Worm (Caenorhabditis elegans) whole organism, L2 larva: ENCODE data around the gene str-28.
"Not testable (repeated sequence)": the region's sequence is repeated elsewhere in the genome, so short reads cannot be mapped to it uniquely, and the experiment has no call there.

Experiments used
- C34F6.9 ChIP-seq: fragments of 150-350 bp; optimal IDR thresholded peaks from 2 replicates; lab custom pipeline; 2014; ENCODE audit warnings: missing biosample characterization, missing genetic modification characterization
- F13H6.1 ChIP-seq: sonication (generic microtip); optimal IDR thresholded peaks from 2 replicates; lab custom pipeline; 2016; ENCODE audit warnings: missing genetic modification characterization, missing compliant biosample characterization
- R02D3.7 ChIP-seq: fragments of 150-350 bp; optimal IDR thresholded peaks from 2 replicates; lab custom pipeline; 2014; ENCODE audit warnings: missing biosample characterization, missing genetic modification characterization
- Y55F3AM.14 ChIP-seq: fragments of 200-800 bp; sonication (Bioruptor generic); optimal IDR thresholded peaks from 2 replicates; lab custom pipeline; 2018; ENCODE audit warnings: mild to moderate bottlenecking, missing genetic modification characterization, missing compliant biosample characterization
- ZK546.5 ChIP-seq: sonication (generic microtip); optimal IDR thresholded peaks from 2 replicates; lab custom pipeline; 2017; ENCODE audit warnings: missing biosample characterization, missing genetic modification characterization
- alr-1 ChIP-seq: fragments of 150-350 bp; optimal IDR thresholded peaks from 2 replicates; lab custom pipeline; 2014; ENCODE audit warnings: missing biosample characterization, missing genetic modification characterization
- blmp-1 ChIP-seq: sonication (generic microtip); optimal IDR thresholded peaks from 2 replicates; lab custom pipeline; 2017; ENCODE audit warnings: missing genetic modification characterization, mild to moderate bottlenecking, missing compliant biosample characterization, antibody characterized with exemption, moderate library complexity; ENCODE audit not compliant: insufficient read depth
- ceh-82 ChIP-seq: fragments of 150-350 bp; optimal IDR thresholded peaks from 2 replicates; lab custom pipeline; 2014; ENCODE audit warnings: missing biosample characterization, missing genetic modification characterization
- crh-2 ChIP-seq: sonication (generic microtip); optimal IDR thresholded peaks from 2 replicates; lab custom pipeline; 2017; ENCODE audit warnings: missing biosample characterization, missing genetic modification characterization
- dmd-4 ChIP-seq: sonication (generic microtip); optimal IDR thresholded peaks from 2 replicates; lab custom pipeline; 2017; ENCODE audit warnings: missing biosample characterization, missing genetic modification characterization
- egl-27 ChIP-seq: sonication (generic microtip); optimal IDR thresholded peaks from 3 replicates; lab custom pipeline; 2017; ENCODE audit warnings: missing biosample characterization, missing genetic modification reagents, missing genetic modification characterization
- elt-3 ChIP-seq: sonication (generic microtip); optimal IDR thresholded peaks from 2 replicates; lab custom pipeline; 2017; ENCODE audit warnings: missing biosample characterization, missing genetic modification characterization
- fos-1 ChIP-seq: fragments of 150-350 bp; optimal IDR thresholded peaks from 2 replicates; lab custom pipeline; 2014; ENCODE audit warnings: missing biosample characterization, missing genetic modification characterization
- lin-39 ChIP-seq: fragments of 150-350 bp; optimal IDR thresholded peaks from 2 replicates; lab custom pipeline; 2014; ENCODE audit warnings: missing biosample characterization, missing genetic modification reagents, missing genetic modification characterization
- lsy-2 ChIP-seq, 2 experiments: fragments of 150-350 bp in 1 of 2; sonication (generic microtip) in 1 of 2; optimal IDR thresholded peaks; 2 replicates each; lab custom pipeline; 2014 to 2017; ENCODE audit warnings: missing biosample characterization in 2 of 2, missing genetic modification characterization in 2 of 2
- mbf-1 ChIP-seq: sonication (generic microtip); optimal IDR thresholded peaks from 2 replicates; lab custom pipeline; 2017; ENCODE audit warnings: missing biosample characterization, missing genetic modification characterization
- mdl-1 ChIP-seq, 2 experiments: fragments of 150-350 bp in 1 of 2; sonication (generic microtip) in 1 of 2; optimal IDR thresholded peaks; 2 replicates each; lab custom pipeline; 2017; ENCODE audit warnings: missing biosample characterization in 2 of 2, missing genetic modification characterization in 2 of 2
- nhr-10 ChIP-seq: sonication (generic microtip); optimal IDR thresholded peaks from 2 replicates; lab custom pipeline; 2017; ENCODE audit warnings: missing biosample characterization, missing genetic modification characterization
- nhr-11 ChIP-seq: fragments of 150-350 bp; optimal IDR thresholded peaks from 2 replicates; lab custom pipeline; 2014; ENCODE audit warnings: missing biosample characterization, missing genetic modification characterization
- nhr-12 ChIP-seq: fragments of 150-350 bp; optimal IDR thresholded peaks from 2 replicates; lab custom pipeline; 2014; ENCODE audit warnings: missing biosample characterization, missing genetic modification characterization
- nhr-21 ChIP-seq: fragments of 150-350 bp; optimal IDR thresholded peaks from 2 replicates; lab custom pipeline; 2014; ENCODE audit warnings: missing biosample characterization, missing genetic modification characterization
- nhr-23 ChIP-seq: fragments of 150-350 bp; optimal IDR thresholded peaks from 2 replicates; lab custom pipeline; 2014; ENCODE audit warnings: missing biosample characterization, missing genetic modification reagents, missing genetic modification characterization
- nhr-237 ChIP-seq: fragments of 150-350 bp; optimal IDR thresholded peaks from 2 replicates; lab custom pipeline; 2014; ENCODE audit warnings: missing biosample characterization, missing genetic modification characterization
- nhr-6 ChIP-seq: fragments of 150-350 bp; optimal IDR thresholded peaks from 2 replicates; lab custom pipeline; 2014; ENCODE audit warnings: missing biosample characterization, missing genetic modification characterization
- nhr-77 ChIP-seq: fragments of 150-350 bp; optimal IDR thresholded peaks from 2 replicates; lab custom pipeline; 2014; ENCODE audit warnings: missing biosample characterization, missing genetic modification characterization
- peb-1 ChIP-seq: fragments of 150-350 bp; optimal IDR thresholded peaks from 2 replicates; lab custom pipeline; 2014; ENCODE audit warnings: missing biosample characterization, missing genetic modification characterization
- sma-3 ChIP-seq: sonication (generic microtip); optimal IDR thresholded peaks from 2 replicates; lab custom pipeline; 2016; ENCODE audit warnings: missing genetic modification reagents, missing genetic modification characterization, missing compliant biosample characterization
- sma-9 ChIP-seq, 2 experiments: fragments of 150-350 bp in 1 of 2; sonication (generic microtip) in 1 of 2; optimal IDR thresholded peaks; 2 replicates each; lab custom pipeline; 2014 to 2016; ENCODE audit warnings: missing genetic modification characterization in 2 of 2, mild to moderate bottlenecking in 1 of 2, missing biosample characterization in 1 of 2, missing compliant biosample characterization in 1 of 2, missing genetic modification reagents in 1 of 2, moderate library complexity in 1 of 2
- unc-55 ChIP-seq: fragments of 150-350 bp; sonication (generic microtip); optimal IDR thresholded peaks from 3 replicates; lab custom pipeline; 2014; ENCODE audit warnings: missing biosample characterization, missing genetic modification reagents, missing genetic modification characterization
- unc-62 ChIP-seq: fragments of 150-350 bp; optimal IDR thresholded peaks from 2 replicates; lab custom pipeline; 2014; ENCODE audit warnings: missing biosample characterization, missing genetic modification reagents, missing genetic modification characterization
- zag-1 ChIP-seq: fragments of 150-350 bp; optimal IDR thresholded peaks from 2 replicates; lab custom pipeline; 2014; ENCODE audit warnings: missing biosample characterization, missing genetic modification characterization
- ztf-1 ChIP-seq: fragments of 200-800 bp; sonication (Bioruptor generic); conservative IDR thresholded peaks from 2 replicates; pipeline ENCODE4 v1.3.6; 2022; ENCODE audit warnings: missing genetic modification characterization, missing compliant biosample characterization
- ztf-11 ChIP-seq: sonication (generic microtip); optimal IDR thresholded peaks from 2 replicates; lab custom pipeline; 2017; ENCODE audit warnings: missing biosample characterization, missing genetic modification characterization
- ztf-4 ChIP-seq: fragments of 150-350 bp; optimal IDR thresholded peaks from 2 replicates; lab custom pipeline; 2014; ENCODE audit warnings: missing biosample characterization, missing genetic modification characterization

Gene str-28

ce11 chrV:7514939-7515338 lies 42.2 kb upstream of the str-28 start, which contains the start of gene srb-18:
srb-18 (plus strand) TSS chrV:7515239.
- TF ChIP-seq nhr-77 (tag; lab: Kevin White, UChicago): no peak
- no peak for TF ChIP-seq unc-62 (GFP tag; lab: Kevin White, UChicago)
- no peak for TF ChIP-seq mbf-1
- TF ChIP-seq nhr-12 (tag; lab: Kevin White, UChicago): no peak
- TF ChIP-seq ztf-1: no peak

DNA sequence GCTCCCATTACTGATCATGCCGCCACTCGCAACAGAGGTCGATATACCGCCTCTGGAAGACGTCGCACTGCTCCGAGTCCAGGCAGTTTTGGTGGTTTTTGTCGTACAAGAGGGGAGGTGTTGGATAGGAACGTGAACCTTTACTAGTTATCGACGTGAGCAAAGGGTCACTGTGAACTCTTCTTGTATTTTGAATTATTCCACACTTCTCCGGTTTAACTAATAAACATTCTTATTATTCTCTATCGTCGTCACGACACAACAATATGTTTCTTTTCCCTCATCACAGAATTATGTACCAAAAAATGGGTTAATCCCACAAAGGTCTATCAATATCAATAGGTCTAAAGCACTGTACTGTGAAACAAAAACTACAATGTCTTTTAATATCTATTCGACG lies 38.8 kb upstream of the str-28 start, which contains the start of gene nhr-171:
nhr-171 (plus strand) TSS at position 301 of the 400 bp plus-strand sequence.
- TF ChIP-seq ztf-4, nhr-237, ZK546.5: not testable (repeated sequence)
- TF ChIP-seq, all 48 proteins: peak for 0; not testable (repeated sequence) for 48

ce11 chrV:7508566-7509044 lies 35.9 kb upstream of the str-28 start, which contains the start of the genes str-31 and nhr-172:
str-31 (minus strand) TSS chrV:7508666.
nhr-172 (plus strand) TSS chrV:7508994.
- TF ChIP-seq sma-9 (GFP tag; optimal IDR thresholded peaks at IDR 0.05; lab: Kevin White, UChicago): peak; percentile 1
- no peak for TF ChIP-seq sma-9 (tag; optimal IDR thresholded peaks at IDR 0.05; lab: Kevin White, UChicago)
- TF ChIP-seq ztf-4: no peak
- TF ChIP-seq, all 48 proteins: peak for 1

DNA sequence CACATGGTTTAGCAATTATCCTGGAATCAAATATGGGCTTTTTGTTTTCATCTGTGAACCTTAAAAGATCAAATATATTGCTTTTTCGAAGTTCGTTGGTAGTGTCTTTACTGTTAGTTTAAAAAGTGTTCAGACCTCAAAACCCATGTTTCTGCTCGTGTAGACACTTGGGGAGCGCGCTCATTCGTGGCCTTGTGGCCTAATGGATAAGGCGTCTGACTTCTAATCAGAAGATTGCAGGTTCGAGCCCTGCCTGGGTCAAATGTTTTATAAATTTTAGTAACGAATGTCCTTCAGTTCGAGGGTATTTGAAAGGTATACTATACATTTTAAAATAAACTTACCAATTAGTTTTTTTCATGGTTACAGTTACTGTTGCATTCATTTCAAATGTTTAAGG lies 33.5 kb upstream of the str-28 start:
- TF ChIP-seq fos-1 (no peak), egl-27 (tag; lab: Kevin White, UChicago) (no peak), sma-3 (no peak), ztf-11 (tag; lab: Kevin White, UChicago) (no peak), ztf-1 (no peak), nhr-12 (tag; lab: Kevin White, UChicago) (no peak), ztf-4 (no peak), mdl-1 (tag; optimal IDR thresholded peaks at IDR 0.05; lab: Kevin White, UChicago) (no peak), zag-1 (tag; lab: Kevin White, UChicago) (no peak), nhr-11 (no peak), unc-55 (GFP tag; lab: Kevin White, UChicago) (no peak), nhr-10 (tag; lab: Kevin White, UChicago) (no peak), nhr-77 (tag; lab: Kevin White, UChicago) (no peak), peb-1 (tag; lab: Kevin White, UChicago) (no peak), sma-9 (GFP tag; optimal IDR thresholded peaks at IDR 0.05; lab: Kevin White, UChicago) (peak; percentile 34), sma-9 (tag; optimal IDR thresholded peaks at IDR 0.05; lab: Kevin White, UChicago) (no peak), nhr-21 (tag; lab: Kevin White, UChicago) (peak; percentile 10), C34F6.9 (tag; lab: Kevin White, UChicago) (no peak)

ce11 chrV:7504271-7504670 lies 31.6 kb upstream of the str-28 start, which contains the start of gene srh-229:
srh-229 (minus strand) TSS chrV:7504371.
- no peak for TF ChIP-seq F13H6.1 (tag; lab: Kevin White, UChicago)
- TF ChIP-seq elt-3 (tag; lab: Kevin White, UChicago): no peak

DNA sequence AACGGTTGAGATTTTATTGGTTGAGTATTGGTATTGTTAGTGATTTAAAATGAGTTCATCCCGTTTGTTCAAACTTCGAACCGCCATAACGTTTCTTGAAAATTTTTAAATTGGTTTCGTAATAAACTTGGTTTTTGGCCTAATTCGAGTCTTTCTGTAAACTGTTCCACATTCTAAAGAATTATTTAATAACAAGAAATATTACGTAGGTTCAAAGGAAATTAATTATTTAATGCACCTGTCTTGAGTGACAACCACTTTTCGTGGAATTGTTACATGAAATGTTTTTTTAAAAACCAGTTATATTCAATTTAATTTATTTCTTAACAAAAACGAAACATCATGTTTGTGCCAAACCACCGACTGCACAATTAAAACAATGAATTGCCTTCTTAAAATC lies 28.5 kb upstream of the str-28 start:
- TF ChIP-seq alr-1 (tag; lab: Kevin White, UChicago) (no peak), nhr-6 (tag; lab: Kevin White, UChicago) (no peak), nhr-10 (tag; lab: Kevin White, UChicago) (no peak)
- TF ChIP-seq, all 48 proteins: peak for 0

DNA sequence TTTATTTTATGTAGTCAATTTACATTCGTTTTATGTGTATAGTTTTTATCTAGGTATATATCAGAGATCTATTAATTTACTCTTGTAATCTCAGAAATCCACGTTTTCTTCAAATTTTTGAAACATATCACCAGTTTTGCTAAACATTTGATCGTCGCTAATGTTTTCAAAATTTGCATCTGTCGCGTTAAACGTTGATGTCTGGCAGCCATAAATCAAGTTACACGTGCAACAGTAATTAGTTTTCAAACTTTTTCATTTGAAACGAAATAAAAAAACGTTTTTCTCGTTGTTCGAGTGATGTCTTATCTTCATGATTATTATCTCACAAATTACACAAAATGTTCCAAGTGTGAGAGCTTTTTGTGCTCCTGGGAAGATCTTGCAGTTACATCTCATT lies 24.7 kb upstream of the str-28 start, which contains the start of gene srh-79:
srh-79 (plus strand) TSS at position 301 of the 400 bp plus-strand sequence.
- TF ChIP-seq lin-39 (tag; lab: Kevin White, UChicago) (no peak), C34F6.9 (tag; lab: Kevin White, UChicago) (no peak), nhr-21 (tag; lab: Kevin White, UChicago) (no peak), lsy-2 (tag; optimal IDR thresholded peaks at IDR 0.05; lab: Kevin White, UChicago) (no peak), blmp-1 (no peak), ceh-82 (tag; lab: Kevin White, UChicago) (no peak), R02D3.7 (tag; lab: Kevin White, UChicago) (no peak), Y55F3AM.14 (GFP tag; lab: Kevin White, UChicago) (no peak), ztf-1 (no peak), fos-1 (no peak), sma-9 (GFP tag; optimal IDR thresholded peaks at IDR 0.05; lab: Kevin White, UChicago) (no peak), sma-9 (tag; optimal IDR thresholded peaks at IDR 0.05; lab: Kevin White, UChicago) (no peak), nhr-10 (tag; lab: Kevin White, UChicago) (no peak), nhr-6 (tag; lab: Kevin White, UChicago) (no peak), nhr-23 (tag; lab: Kevin White, UChicago) (no peak), dmd-4 (tag; lab: Kevin White, UChicago) (no peak), crh-2 (tag; lab: Kevin White, UChicago) (no peak), ZK546.5 (no peak)
